Worm (Caenorhabditis elegans) whole organism, L1 larva: ENCODE data around the gene srt-43.

Source experiments
- C16A3.4 ChIP-seq: fragments of 150-350 bp; optimal IDR thresholded peaks from 2 replicates; lab custom pipeline; 2014; ENCODE audit warnings: missing biosample characterization, missing genetic modification characterization
- C34B4.2 ChIP-seq: sonication (generic microtip); optimal IDR thresholded peaks from 2 replicates; lab custom pipeline; 2017; ENCODE audit warnings: mild to moderate bottlenecking, missing genetic modification characterization, missing compliant biosample characterization
- F16B12.6 ChIP-seq: fragments of 150-350 bp; optimal IDR thresholded peaks from 2 replicates; lab custom pipeline; 2014; ENCODE audit warnings: missing biosample characterization, missing genetic modification characterization
- aly-2 ChIP-seq: fragments of 150-350 bp; optimal IDR thresholded peaks from 2 replicates; lab custom pipeline; 2014; ENCODE audit warnings: missing biosample characterization, missing genetic modification characterization
- ama-1 ChIP-seq: fragments of 150-350 bp; optimal IDR thresholded peaks from 2 replicates; lab custom pipeline; 2014
- ceh-82 ChIP-seq, 3 experiments: fragments of 150-350 bp in 1 of 3; sonication (generic microtip) in 2 of 3; optimal IDR thresholded peaks; 2 replicates each; lab custom pipeline; 2014 to 2017; ENCODE audit warnings: missing biosample characterization in 3 of 3, missing genetic modification characterization in 3 of 3
- ceh-88 ChIP-seq: fragments of 200-800 bp; sonication (Bioruptor generic); IDR thresholded peaks from 2 replicates; pipeline ENCODE4 v1.3.6; 2022; ENCODE audit warnings: missing genetic modification characterization, missing compliant biosample characterization
- ces-1 ChIP-seq: fragments of 150-350 bp; optimal IDR thresholded peaks from 2 replicates; lab custom pipeline; 2014; ENCODE audit warnings: missing biosample characterization, missing genetic modification reagents, missing genetic modification characterization
- dsc-1 ChIP-seq: sonication (generic microtip); optimal IDR thresholded peaks from 2 replicates; lab custom pipeline; 2016; ENCODE audit warnings: mild to moderate bottlenecking, missing genetic modification characterization, missing compliant biosample characterization
- efl-3 ChIP-seq: fragments of 200-800 bp; sonication (Bioruptor generic); optimal IDR thresholded peaks from 2 replicates; lab custom pipeline; 2018; ENCODE audit warnings: mild to moderate bottlenecking, missing genetic modification characterization, missing compliant biosample characterization
- egl-13 ChIP-seq: sonication (generic microtip); optimal IDR thresholded peaks from 2 replicates; lab custom pipeline; 2016; ENCODE audit warnings: missing genotype, missing genetic modification reagents, missing genetic modification characterization, missing compliant biosample characterization
- egl-27 ChIP-seq, 2 experiments: fragments of 150-350 bp in 1 of 2; sonication (generic microtip); optimal IDR thresholded peaks; 3 replicates each; lab custom pipeline; 2017 to 2018; ENCODE audit warnings: missing biosample characterization in 2 of 2, missing genetic modification characterization in 2 of 2, missing genetic modification reagents in 2 of 2
- elt-3 ChIP-seq, 6 experiments: fragments of 150-350 bp in 1 of 6; sonication (generic microtip); optimal IDR thresholded peaks; 2 replicates each; lab custom pipeline; 2017 to 2018; ENCODE audit warnings: missing biosample characterization in 6 of 6, missing genetic modification characterization in 6 of 6, inconsistent platforms in 1 of 6
- ets-5 ChIP-seq: fragments of 200-800 bp; sonication (Bioruptor generic); IDR thresholded peaks from 2 replicates; pipeline ENCODE4 v1.3.6; 2022; ENCODE audit warnings: missing genetic modification characterization, missing compliant biosample characterization
- fkh-10 ChIP-seq: sonication (generic microtip); optimal IDR thresholded peaks from 2 replicates; lab custom pipeline; 2017; ENCODE audit warnings: missing biosample characterization, missing genetic modification reagents, missing genetic modification characterization
- grh-1 ChIP-seq: fragments of 200-800 bp; sonication (Bioruptor generic); IDR thresholded peaks from 2 replicates; pipeline ENCODE4 v1.3.6; 2022; ENCODE audit warnings: missing genetic modification reagents, missing genetic modification characterization, missing compliant biosample characterization
- hlh-17 ChIP-seq: fragments of 200-800 bp; sonication (Bioruptor generic); optimal IDR thresholded peaks from 2 replicates; lab custom pipeline; 2018; ENCODE audit warnings: missing genetic modification characterization, mild to moderate bottlenecking, missing compliant biosample characterization, moderate library complexity, borderline replicate concordance
- hlh-4 ChIP-seq: sonication (generic microtip); optimal IDR thresholded peaks from 2 replicates; lab custom pipeline; 2016; ENCODE audit warnings: mild to moderate bottlenecking, missing genetic modification characterization, missing compliant biosample characterization
- hpl-2 ChIP-seq: fragments of 150-350 bp; optimal IDR thresholded peaks from 2 replicates; lab custom pipeline; 2014; ENCODE audit warnings: missing biosample characterization, missing genetic modification reagents, missing genetic modification characterization
- irx-1 ChIP-seq: sonication (generic microtip); optimal IDR thresholded peaks from 2 replicates; lab custom pipeline; 2016; ENCODE audit warnings: missing genetic modification characterization, missing compliant biosample characterization
- isw-1 ChIP-seq: fragments of 200-800 bp; sonication (Bioruptor generic); IDR thresholded peaks from 2 replicates; pipeline ENCODE4 v1.3.6; 2022; ENCODE audit warnings: missing genetic modification characterization, missing compliant biosample characterization
- jun-1 ChIP-seq: fragments of 150-350 bp; optimal IDR thresholded peaks from 2 replicates; lab custom pipeline; 2014; ENCODE audit warnings: missing biosample characterization, missing genetic modification reagents, missing genetic modification characterization
- lin-13 ChIP-seq: fragments of 150-350 bp; optimal IDR thresholded peaks from 2 replicates; lab custom pipeline; 2014; ENCODE audit warnings: missing biosample characterization, missing genetic modification reagents, missing genetic modification characterization
- lin-14 ChIP-seq: fragments of 200-800 bp; sonication (Bioruptor generic); optimal IDR thresholded peaks from 2 replicates; lab custom pipeline; 2018; ENCODE audit warnings: mild to moderate bottlenecking, missing genetic modification characterization, moderate library complexity, missing compliant biosample characterization
- lin-35 ChIP-seq, 2 experiments: fragments of 150-350 bp; optimal IDR thresholded peaks; 2 replicates each; lab custom pipeline; 2014; ENCODE audit warnings: missing biosample characterization in 2 of 2, missing genetic modification characterization in 2 of 2, missing genetic modification reagents in 2 of 2
- mab-9 ChIP-seq: fragments of 200-800 bp; sonication (Bioruptor generic); IDR thresholded peaks from 2 replicates; pipeline ENCODE4 v1.3.6; 2022; ENCODE audit warnings: missing genetic modification reagents, missing genetic modification characterization, missing compliant biosample characterization
- mdl-1 ChIP-seq, 2 experiments: fragments of 150-350 bp; optimal IDR thresholded peaks; 2 replicates each; lab custom pipeline; 2014 to 2017; ENCODE audit warnings: missing biosample characterization in 2 of 2, missing genetic modification characterization in 2 of 2, inconsistent platforms in 1 of 2
- mef-2 ChIP-seq: fragments of 150-350 bp; optimal IDR thresholded peaks from 2 replicates; lab custom pipeline; 2014; ENCODE audit warnings: missing biosample characterization, missing genetic modification characterization
- mep-1 ChIP-seq: fragments of 150-350 bp; optimal IDR thresholded peaks from 2 replicates; lab custom pipeline; 2014; ENCODE audit warnings: missing biosample characterization, missing genetic modification characterization
- nhr-11 ChIP-seq: fragments of 150-350 bp; optimal IDR thresholded peaks from 2 replicates; lab custom pipeline; 2014; ENCODE audit warnings: missing biosample characterization, missing genetic modification characterization
- nhr-12 ChIP-seq: sonication (generic microtip); optimal IDR thresholded peaks from 2 replicates; lab custom pipeline; 2017; ENCODE audit warnings: missing biosample characterization, missing genetic modification characterization
- nhr-19 ChIP-seq: fragments of 200-800 bp; sonication (Bioruptor generic); conservative IDR thresholded peaks from 2 replicates; pipeline ENCODE4 v1.3.6; 2022; ENCODE audit warnings: missing genetic modification characterization, missing compliant biosample characterization
- nhr-20 ChIP-seq: sonication (generic microtip); optimal IDR thresholded peaks from 2 replicates; lab custom pipeline; 2016; ENCODE audit warnings: mild to moderate bottlenecking, missing genetic modification characterization, missing compliant biosample characterization
- nhr-28 ChIP-seq: fragments of 150-350 bp; optimal IDR thresholded peaks from 2 replicates; lab custom pipeline; 2014; ENCODE audit warnings: missing biosample characterization, missing genetic modification characterization
- nhr-47 ChIP-seq: sonication (generic microtip); optimal IDR thresholded peaks from 2 replicates; lab custom pipeline; 2016; ENCODE audit warnings: mild to moderate bottlenecking, missing genetic modification characterization, moderate library complexity, missing compliant biosample characterization
- nhr-71 ChIP-seq: sonication (generic microtip); optimal IDR thresholded peaks from 2 replicates; lab custom pipeline; 2016; ENCODE audit warnings: mild to moderate bottlenecking, missing genetic modification characterization, moderate library complexity, missing compliant biosample characterization
- nhr-77 ChIP-seq: fragments of 150-350 bp; optimal IDR thresholded peaks from 2 replicates; lab custom pipeline; 2014; ENCODE audit warnings: missing biosample characterization, missing genetic modification characterization
- nhr-85 ChIP-seq: sonication (generic microtip); peaks from one replicate; lab custom pipeline; 2016; ENCODE audit warnings: missing genetic modification characterization, inconsistent platforms, missing compliant biosample characterization
- nhr-90 ChIP-seq: sonication (generic microtip); optimal IDR thresholded peaks from 2 replicates; lab custom pipeline; 2016; ENCODE audit warnings: mild to moderate bottlenecking, missing genetic modification characterization, missing compliant biosample characterization; ENCODE audit not compliant: poor library complexity
- pag-3 ChIP-seq: sonication (generic microtip); optimal IDR thresholded peaks from 2 replicates; lab custom pipeline; 2017; ENCODE audit warnings: missing genetic modification characterization, mild to moderate bottlenecking, missing compliant biosample characterization, antibody characterized with exemption, borderline replicate concordance; ENCODE audit not compliant: insufficient read depth
- pax-3 ChIP-seq: fragments of 200-800 bp; sonication (Bioruptor generic); optimal IDR thresholded peaks from 2 replicates; lab custom pipeline; 2018; ENCODE audit warnings: mild to moderate bottlenecking, missing genetic modification characterization, moderate library complexity, missing compliant biosample characterization
- rnt-1 ChIP-seq: sonication (generic microtip); optimal IDR thresholded peaks from 2 replicates; lab custom pipeline; 2016; ENCODE audit warnings: mild to moderate bottlenecking, missing genetic modification characterization, moderate library complexity, missing compliant biosample characterization
- snpc-4 ChIP-seq: fragments of 150-350 bp; optimal IDR thresholded peaks from 2 replicates; lab custom pipeline; 2014; ENCODE audit warnings: missing biosample characterization, missing genetic modification characterization
- snu-23 ChIP-seq: sonication (generic microtip); optimal IDR thresholded peaks from 2 replicates; lab custom pipeline; 2016; ENCODE audit warnings: missing genetic modification characterization, missing compliant biosample characterization
- sptf-1 ChIP-seq: fragments of 150-350 bp; optimal IDR thresholded peaks from 2 replicates; lab custom pipeline; 2014; ENCODE audit warnings: missing biosample characterization, missing genetic modification characterization
- sup-37 ChIP-seq: fragments of 200-800 bp; sonication (Bioruptor generic); optimal IDR thresholded peaks from 2 replicates; lab custom pipeline; 2018; ENCODE audit warnings: mild to moderate bottlenecking, missing genetic modification characterization, missing compliant biosample characterization
- tbx-2 ChIP-seq: sonication (generic microtip); optimal IDR thresholded peaks from 2 replicates; lab custom pipeline; 2016; ENCODE audit warnings: missing genetic modification characterization, missing compliant biosample characterization
- unc-30 ChIP-seq: sonication (generic microtip); optimal IDR thresholded peaks from 2 replicates; lab custom pipeline; 2017; ENCODE audit warnings: missing biosample characterization, missing genetic modification characterization
- unc-62 ChIP-seq: fragments of 150-350 bp; optimal IDR thresholded peaks from 2 replicates; lab custom pipeline; 2014; ENCODE audit warnings: missing biosample characterization, missing genetic modification reagents, missing genetic modification characterization
- unc-86 ChIP-seq: sonication (generic microtip); optimal IDR thresholded peaks from 2 replicates; lab custom pipeline; 2016; ENCODE audit warnings: missing genetic modification characterization, missing compliant biosample characterization
- unc-98 ChIP-seq: fragments of 200-800 bp; sonication (Bioruptor generic); IDR thresholded peaks from 2 replicates; pipeline ENCODE4 v1.3.6; 2022; ENCODE audit warnings: missing genetic modification characterization, missing compliant biosample characterization
- vab-15 ChIP-seq: sonication (generic microtip); optimal IDR thresholded peaks from 2 replicates; lab custom pipeline; 2017; ENCODE audit warnings: missing genotype, mild to moderate bottlenecking, missing genetic modification characterization, missing compliant biosample characterization
- xbp-1 ChIP-seq: sonication (generic microtip); optimal IDR thresholded peaks from 2 replicates; lab custom pipeline; 2016; ENCODE audit warnings: missing genetic modification characterization, missing compliant biosample characterization
- ztf-11 ChIP-seq, 2 experiments: sonication (generic microtip); optimal IDR thresholded peaks; 2 replicates each; lab custom pipeline; 2016 to 2017; ENCODE audit warnings: missing genetic modification characterization in 2 of 2, missing biosample characterization in 1 of 2, missing compliant biosample characterization in 1 of 2

The srt-43 gene

DNA sequence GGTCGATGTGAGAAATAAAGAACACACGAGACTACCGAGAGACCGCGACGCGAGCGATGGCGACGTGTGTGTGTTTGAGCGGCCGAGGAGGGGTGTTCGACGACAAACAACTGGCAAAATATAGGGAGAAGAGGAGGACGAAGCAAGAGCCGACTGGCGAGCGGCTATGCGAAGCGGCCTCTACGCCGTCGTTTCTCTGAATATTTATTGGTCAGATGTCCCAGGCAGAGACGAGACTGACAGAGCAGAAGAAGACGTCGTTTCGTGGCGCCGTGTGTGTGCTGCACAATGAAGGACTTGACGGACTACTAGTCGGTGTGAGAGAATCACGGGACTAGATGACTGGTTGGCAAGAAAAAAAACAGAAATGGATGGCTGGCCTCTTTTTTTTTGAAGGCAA is 50.1 kb downstream of the srt-43 start:
- peak; percentile 56 for TF ChIP-seq nhr-71
- peak; percentile 51 for TF ChIP-seq nhr-47 (tag; lab: Kevin White, UChicago)
- TF ChIP-seq ama-1 (lab: Kevin White, UChicago) = no peak
- TF ChIP-seq tbx-2 = no peak
- TF ChIP-seq egl-13 (tag; lab: Kevin White, UChicago) = peak; percentile 5
- TF ChIP-seq nhr-90 = no peak
- TF ChIP-seq egl-27 (tag; optimal IDR thresholded peaks at IDR 0.05; lab: Kevin White, UChicago) = no peak
- no peak for TF ChIP-seq nhr-85 (tag; lab: Kevin White, UChicago)
- TF ChIP-seq F16B12.6 (tag; lab: Kevin White, UChicago) = no peak
- no peak for TF ChIP-seq mep-1 (tag; lab: Kevin White, UChicago)
- TF ChIP-seq dsc-1 (tag; lab: Kevin White, UChicago) = peak; percentile 8
- TF ChIP-seq fkh-10 = peak; percentile 42
- peak in 1 of 3 experiments; percentile 52 for TF ChIP-seq ceh-82 (tag; optimal IDR thresholded peaks at IDR 0.05; lab: Kevin White, UChicago)
- no peak for TF ChIP-seq sptf-1 (tag; lab: Kevin White, UChicago)
- no peak for TF ChIP-seq hpl-2
- no peak for TF ChIP-seq sup-37
- no peak for TF ChIP-seq grh-1 (GFP tag; lab: Robert Waterston, UW)
- no peak for TF ChIP-seq lin-35 (GFP tag; optimal IDR thresholded peaks at IDR 0.05; lab: Kevin White, UChicago)
- no peak for TF ChIP-seq nhr-19 (GFP tag; lab: Robert Waterston, UW)
- TF ChIP-seq nhr-28 (tag; lab: Kevin White, UChicago) = no peak
- peak; percentile 20 for TF ChIP-seq nhr-20 (tag; lab: Kevin White, UChicago)
- no peak; the same call in 1 of the 2 replicates for TF ChIP-seq isw-1 (GFP tag; lab: Robert Waterston, UW)
- TF ChIP-seq hlh-4 (tag; lab: Kevin White, UChicago) = no peak
- no peak for TF ChIP-seq mdl-1 (tag; optimal IDR thresholded peaks at IDR 0.05; lab: Kevin White, UChicago)
- TF ChIP-seq pag-3 (tag; lab: Kevin White, UChicago) = no peak
- peak; percentile 34 for TF ChIP-seq unc-86 (tag; lab: Kevin White, UChicago)
- no peak for TF ChIP-seq C16A3.4 (tag; lab: Kevin White, UChicago)
- TF ChIP-seq ztf-11 (tag; optimal IDR thresholded peaks at IDR 0.05; lab: Kevin White, UChicago) = no peak
- no peak for TF ChIP-seq nhr-11
- no peak for TF ChIP-seq mef-2 (tag; lab: Kevin White, UChicago)
- peak; percentile 18 for TF ChIP-seq snu-23
- no peak for TF ChIP-seq ces-1 (GFP tag; lab: Kevin White, UChicago)
- TF ChIP-seq unc-30 (tag; lab: Kevin White, UChicago) = no peak
- TF ChIP-seq snpc-4 (tag; lab: Kevin White, UChicago) = peak; percentile 25
- no peak for TF ChIP-seq lin-13 (GFP tag; lab: Kevin White, UChicago)
- peak; percentile 81 for TF ChIP-seq lin-14 (GFP tag; lab: Kevin White, UChicago)
- TF ChIP-seq nhr-77 (tag; lab: Kevin White, UChicago) = no peak
- no peak for TF ChIP-seq irx-1 (tag; lab: Kevin White, UChicago)
- TF ChIP-seq unc-98 (GFP tag; lab: Robert Waterston, UW) = no peak
- peak; percentile 78 for TF ChIP-seq pax-3
- no peak for TF ChIP-seq mab-9 (GFP tag; lab: Robert Waterston, UW)
- no peak for TF ChIP-seq unc-62 (GFP tag; lab: Kevin White, UChicago)
- no peak for TF ChIP-seq ceh-88
- TF ChIP-seq aly-2 = no peak
- TF ChIP-seq hlh-17 (GFP tag; lab: Kevin White, UChicago) = no peak
- no peak for TF ChIP-seq C34B4.2 (tag; lab: Kevin White, UChicago)
- no peak for TF ChIP-seq efl-3
- no peak for TF ChIP-seq rnt-1 (tag; lab: Kevin White, UChicago)
- TF ChIP-seq ets-5 (GFP tag; lab: Robert Waterston, UW) = no peak
- TF ChIP-seq xbp-1 = peak; percentile 21
- TF ChIP-seq jun-1 (tag; lab: Kevin White, UChicago) = no peak
- no peak for TF ChIP-seq nhr-12 (tag; lab: Kevin White, UChicago)
- no peak for TF ChIP-seq elt-3 (tag; optimal IDR thresholded peaks at IDR 0.05; lab: Kevin White, UChicago)
- no peak for TF ChIP-seq vab-15
